Fruit fly (Drosophila melanogaster) whole organism, embryonic: Measurements from ENCODE around the gene Sf3a2.

ENCODE experiments used
- Antp ChIP-seq: fragments of 200-800 bp; sonication (Bioruptor generic); optimal IDR thresholded peaks from 3 replicates; lab custom pipeline; 2016; ENCODE audit warnings: missing biosample characterization, missing genetic modification characterization
- Asciz ChIP-seq: fragments of 200-800 bp; sonication (Bioruptor generic); optimal IDR thresholded peaks from 2 replicates; lab custom pipeline; 2017; ENCODE audit warnings: missing biosample characterization, mild to moderate bottlenecking, missing genetic modification characterization, missing genetic modification reagents
- Atf3 ChIP-seq: fragments of 200-800 bp; sonication (Bioruptor generic); optimal IDR thresholded peaks from 3 replicates; lab custom pipeline; 2016; ENCODE audit warnings: missing biosample characterization, missing genetic modification characterization
- CG12219 ChIP-seq: fragments of 200-800 bp; sonication (Bioruptor generic); optimal IDR thresholded peaks from 3 replicates; lab custom pipeline; 2018; ENCODE audit warnings: missing biosample characterization, mild to moderate bottlenecking, missing genetic modification characterization
- CG12236 ChIP-seq: fragments of 200-800 bp; sonication (Bioruptor generic); optimal IDR thresholded peaks from 2 replicates; lab custom pipeline; 2016; ENCODE audit warnings: missing biosample characterization, missing genetic modification characterization
- CG13287 ChIP-seq: fragments of 200-800 bp; sonication (Bioruptor generic); IDR thresholded peaks from 2 replicates; pipeline ENCODE4 v1.3.6; 2022; ENCODE audit warnings: missing biosample characterization, missing genetic modification characterization; ENCODE audit not compliant: partially characterized antibody
- CG13296 ChIP-seq: fragments of 200-800 bp; sonication (Bioruptor generic); optimal IDR thresholded peaks from 3 replicates; lab custom pipeline; 2018; ENCODE audit warnings: missing biosample characterization, mild to moderate bottlenecking, missing genetic modification characterization
- CG1603 ChIP-seq: fragments of 200-800 bp; sonication (Bioruptor generic); optimal IDR thresholded peaks from 2 replicates; lab custom pipeline; 2019; ENCODE audit warnings: missing biosample characterization, mild to moderate bottlenecking, missing genetic modification characterization, moderate library complexity
- CG17361 ChIP-seq: fragments of 200-800 bp; sonication (Bioruptor generic); IDR thresholded peaks from 3 replicates; pipeline ENCODE4 v1.3.6; 2022; ENCODE audit warnings: missing biosample characterization, missing genetic modification characterization
- CG17568 ChIP-seq: fragments of 200-800 bp; sonication (Bioruptor generic); optimal IDR thresholded peaks from 2 replicates; lab custom pipeline; 2018; ENCODE audit warnings: missing biosample characterization, mild to moderate bottlenecking, missing genetic modification characterization, moderate library complexity
- CG17802 ChIP-seq: fragments of 200-800 bp; sonication (Bioruptor generic); optimal IDR thresholded peaks from 2 replicates; lab custom pipeline; 2018; ENCODE audit warnings: missing biosample characterization, mild to moderate bottlenecking, missing genetic modification characterization, moderate library complexity
- CG17829 ChIP-seq: fragments of 200-800 bp; optimal IDR thresholded peaks from 2 replicates; lab custom pipeline; 2019; ENCODE audit warnings: missing biosample characterization, mild to moderate bottlenecking, missing genetic modification characterization, moderate library complexity
- CG2129 ChIP-seq: fragments of 200-800 bp; sonication (Bioruptor generic); IDR thresholded peaks from 2 replicates; pipeline ENCODE4 v1.3.6; 2022; ENCODE audit warnings: missing biosample characterization, missing genetic modification characterization; ENCODE audit not compliant: partially characterized antibody
- CG2199 ChIP-seq: fragments of 200-800 bp; sonication (Bioruptor generic); IDR thresholded peaks from 3 replicates; pipeline ENCODE4 v1.3.6; 2022; ENCODE audit warnings: missing biosample characterization, missing genetic modification characterization
- CG2875 ChIP-seq: fragments of 200-800 bp; sonication (Bioruptor generic); optimal IDR thresholded peaks from 2 replicates; lab custom pipeline; 2017; ENCODE audit warnings: missing biosample characterization, mild to moderate bottlenecking, missing genetic modification characterization, missing genetic modification reagents
- CG34422 ChIP-seq: fragments of 200-800 bp; sonication (Bioruptor generic); IDR thresholded peaks from 3 replicates; pipeline ENCODE4 v1.3.6; 2022; ENCODE audit warnings: missing biosample characterization, missing genetic modification characterization
- CG43689 ChIP-seq: fragments of 200-800 bp; sonication (Bioruptor generic); IDR thresholded peaks from 2 replicates; pipeline ENCODE4 v1.3.6; 2022; ENCODE audit warnings: missing biosample characterization, missing genetic modification characterization
- CG5180 ChIP-seq: fragments of 200-800 bp; sonication (Bioruptor generic); optimal IDR thresholded peaks from 3 replicates; lab custom pipeline; 2017; ENCODE audit warnings: missing biosample characterization, missing genetic modification characterization, mild to moderate bottlenecking, moderate library complexity, missing genetic modification reagents
- CG7963 ChIP-seq: fragments of 200-800 bp; sonication (Bioruptor generic); IDR thresholded peaks from 3 replicates; pipeline ENCODE4 v1.3.6; 2022; ENCODE audit warnings: missing biosample characterization, missing genetic modification characterization; ENCODE audit not compliant: partially characterized antibody
- CoRest ChIP-seq: fragments of 200-800 bp; sonication (Bioruptor generic); optimal IDR thresholded peaks from 3 replicates; lab custom pipeline; 2018; ENCODE audit warnings: missing biosample characterization, mild to moderate bottlenecking, missing genetic modification characterization, moderate library complexity
- Doc2 ChIP-seq: fragments of 200-800 bp; sonication (Bioruptor generic); IDR thresholded peaks from 2 replicates; pipeline ENCODE4 v1.3.6; 2022; ENCODE audit warnings: missing biosample characterization, missing genetic modification characterization
- Fer3 ChIP-seq: fragments of 200-800 bp; sonication (Bioruptor generic); optimal IDR thresholded peaks from 2 replicates; lab custom pipeline; 2018; ENCODE audit warnings: missing biosample characterization, mild to moderate bottlenecking, missing genetic modification characterization, moderate library complexity
- Gsc ChIP-seq: fragments of 200-800 bp; sonication (Bioruptor generic); IDR thresholded peaks from 2 replicates; pipeline ENCODE4 v1.3.6; 2022; ENCODE audit warnings: missing biosample characterization, missing genetic modification characterization
- HmgZ ChIP-seq: fragments of 200-800 bp; sonication (Bioruptor generic); optimal IDR thresholded peaks from 2 replicates; lab custom pipeline; 2018; ENCODE audit warnings: missing biosample characterization, mild to moderate bottlenecking, missing genetic modification characterization
- Hr3 ChIP-seq: fragments of 200-800 bp; sonication (Bioruptor generic); optimal IDR thresholded peaks from 3 replicates; lab custom pipeline; 2016; ENCODE audit warnings: missing biosample characterization, missing genetic modification characterization
- Sin3A ChIP-seq: fragments of >200 bp; optimal IDR thresholded peaks from 2 replicates; lab custom pipeline; 2018
- Sry-β ChIP-seq: fragments of 200-800 bp; sonication (Bioruptor generic); optimal IDR thresholded peaks from 2 replicates; lab custom pipeline; 2018; ENCODE audit warnings: missing biosample characterization, mild to moderate bottlenecking, missing genetic modification characterization, moderate library complexity
- TFAM ChIP-seq: fragments of 200-800 bp; sonication (Bioruptor generic); optimal IDR thresholded peaks from 2 replicates; lab custom pipeline; 2017; ENCODE audit warnings: missing biosample characterization, missing genetic modification characterization, inconsistent platforms
- Usf ChIP-seq: fragments of 200-800 bp; sonication (Bioruptor generic); optimal IDR thresholded peaks from 2 replicates; lab custom pipeline; 2017; ENCODE audit warnings: missing genotype, missing biosample characterization, missing genetic modification characterization
- ap ChIP-seq: fragments of 200-800 bp; sonication (Bioruptor generic); IDR thresholded peaks from 2 replicates; pipeline ENCODE4 v1.3.6; 2022; ENCODE audit warnings: missing biosample characterization, missing genetic modification characterization
- ase ChIP-seq: fragments of 200-800 bp; sonication (Bioruptor generic); IDR thresholded peaks from 3 replicates; pipeline ENCODE4 v1.3.6; 2022; ENCODE audit warnings: missing biosample characterization, missing genetic modification characterization
- cato ChIP-seq: fragments of 200-800 bp; sonication (Bioruptor generic); optimal IDR thresholded peaks from 2 replicates; lab custom pipeline; 2016; ENCODE audit warnings: missing biosample characterization, missing genetic modification characterization, borderline replicate concordance
- dmrt99B ChIP-seq: fragments of 200-800 bp; sonication (Bioruptor generic); optimal IDR thresholded peaks from 2 replicates; lab custom pipeline; 2018; ENCODE audit warnings: missing biosample characterization, mild to moderate bottlenecking, missing genetic modification characterization, moderate library complexity
- esg ChIP-seq: fragments of 200-800 bp; sonication (Bioruptor generic); conservative IDR thresholded peaks from 2 replicates; pipeline ENCODE4 v1.3.6; 2022; ENCODE audit warnings: missing biosample characterization, missing genetic modification characterization
- ewg ChIP-seq: fragments of 200-800 bp; sonication (Bioruptor generic); optimal IDR thresholded peaks from 3 replicates; lab custom pipeline; 2017; ENCODE audit warnings: mild to moderate bottlenecking, missing biosample characterization, missing genetic modification reagents, missing genetic modification characterization
- grau ChIP-seq: fragments of 200-800 bp; optimal IDR thresholded peaks from 3 replicates; lab custom pipeline; 2019; ENCODE audit warnings: missing biosample characterization, mild to moderate bottlenecking, missing genetic modification characterization, moderate library complexity
- ind ChIP-seq: fragments of 200-800 bp; sonication (Bioruptor generic); optimal IDR thresholded peaks from 3 replicates; lab custom pipeline; 2016; ENCODE audit warnings: missing biosample characterization, missing genetic modification characterization
- jing ChIP-seq: fragments of 200-800 bp; sonication (Bioruptor generic); optimal IDR thresholded peaks from 2 replicates; lab custom pipeline; 2018; ENCODE audit warnings: missing biosample characterization, mild to moderate bottlenecking, missing genetic modification characterization
- kni ChIP-seq: fragments of 200-800 bp; sonication (Bioruptor generic); optimal IDR thresholded peaks from 3 replicates; lab custom pipeline; 2017; ENCODE audit warnings: mild to moderate bottlenecking, missing biosample characterization, missing genetic modification reagents, missing genetic modification characterization
- mld ChIP-seq: fragments of 200-800 bp; sonication (Bioruptor generic); IDR thresholded peaks from 3 replicates; pipeline ENCODE4 v1.3.6; 2022; ENCODE audit warnings: missing biosample characterization, missing genetic modification characterization; ENCODE audit not compliant: partially characterized antibody
- nau ChIP-seq: fragments of 200-800 bp; sonication (Bioruptor generic); optimal IDR thresholded peaks from 3 replicates; lab custom pipeline; 2017; ENCODE audit warnings: missing biosample characterization, mild to moderate bottlenecking, missing genetic modification characterization, missing genetic modification reagents
- nom ChIP-seq: fragments of 200-800 bp; sonication (Bioruptor generic); optimal IDR thresholded peaks from 2 replicates; lab custom pipeline; 2017; ENCODE audit warnings: missing biosample characterization, missing genetic modification characterization, mild to moderate bottlenecking, moderate library complexity, missing genetic modification reagents
- pita ChIP-seq: fragments of 200-800 bp; sonication (Bioruptor generic); optimal IDR thresholded peaks from 2 replicates; lab custom pipeline; 2017; ENCODE audit warnings: missing biosample characterization, mild to moderate bottlenecking, missing genetic modification characterization
- sd ChIP-seq: fragments of 200-800 bp; sonication (Bioruptor generic); optimal IDR thresholded peaks from 3 replicates; lab custom pipeline; 2018; ENCODE audit warnings: missing biosample characterization, mild to moderate bottlenecking, missing genetic modification characterization, moderate library complexity
- sens ChIP-seq: fragments of 200-800 bp; sonication (Bioruptor generic); peaks from one replicate; lab custom pipeline; 2016; ENCODE audit warnings: missing biosample characterization, missing genetic modification characterization
- slou ChIP-seq: fragments of 200-800 bp; sonication (Bioruptor generic); optimal IDR thresholded peaks from 3 replicates; lab custom pipeline; 2016; ENCODE audit warnings: missing biosample characterization, missing genetic modification characterization
- sna ChIP-seq: fragments of 200-800 bp; sonication (Bioruptor generic); IDR thresholded peaks from 2 replicates; pipeline ENCODE4 v1.3.6; 2022; ENCODE audit warnings: missing biosample characterization, missing genetic modification characterization; ENCODE audit not compliant: partially characterized antibody
- sug ChIP-seq: fragments of 200-800 bp; optimal IDR thresholded peaks from 2 replicates; lab custom pipeline; 2019; ENCODE audit warnings: missing biosample characterization, mild to moderate bottlenecking, missing genetic modification characterization, moderate library complexity
- vfl ChIP-seq: fragments of 200-800 bp; sonication (Bioruptor generic); optimal IDR thresholded peaks from 2 replicates; lab custom pipeline; 2016; ENCODE audit warnings: missing biosample characterization, missing genetic modification characterization
- vvl ChIP-seq: fragments of 200-800 bp; sonication (Bioruptor generic); IDR thresholded peaks from 2 replicates; pipeline ENCODE4 v1.3.6; 2022; ENCODE audit warnings: missing biosample characterization, missing genetic modification characterization
- wdn ChIP-seq: fragments of 200-800 bp; sonication (Bioruptor generic); IDR thresholded peaks from 2 replicates; pipeline ENCODE4 v1.3.6; 2022; ENCODE audit warnings: missing biosample characterization, missing genetic modification characterization

The Sf3a2 gene

dm6 chr3L:12813907-12814306, at the start of gene Sf3a2, which contains the start of gene CG42588 (continued):
- peak; percentile 83 for TF ChIP-seq sna (GFP tag; lab: Robert Waterston, UW)
- no peak for TF ChIP-seq Gsc
- no peak for TF ChIP-seq ewg (GFP tag; lab: Kevin White, UChicago)
- TF ChIP-seq Doc2 (GFP tag; lab: Robert Waterston, UW): no peak
- TF ChIP-seq wdn (GFP tag; lab: Robert Waterston, UW): no peak
- no peak for TF ChIP-seq CG17802 (tag; lab: Kevin White, UChicago)
- TF ChIP-seq CG12236 (GFP tag; lab: Kevin White, UChicago): no peak
- TF ChIP-seq esg: peak; percentile 31
- no peak for TF ChIP-seq nau (GFP tag; lab: Kevin White, UChicago)
- no peak for TF ChIP-seq dmrt99B (tag; lab: Kevin White, UChicago)
- peak; percentile 88; the same call in 1 of the 2 replicates for TF ChIP-seq vvl (GFP tag; lab: Robert Waterston, UW)
- peak; percentile 85; the same call in 2 of the 3 replicates for TF ChIP-seq CG34422 (GFP tag; lab: Robert Waterston, UW)
- peak; percentile 36 for TF ChIP-seq slou (GFP tag; lab: Kevin White, UChicago)
- no peak for TF ChIP-seq jing
- no peak for TF ChIP-seq CG12219 (GFP tag; lab: Kevin White, UChicago)
- TF ChIP-seq Hr3 (GFP tag; lab: Kevin White, UChicago): peak; percentile 67
- peak; percentile 93 for TF ChIP-seq sens (GFP tag; lab: Kevin White, UChicago)
- TF ChIP-seq CG17361 (GFP tag; lab: Robert Waterston, UW): peak; percentile 78; the same call in 2 of the 3 replicates
- TF ChIP-seq CG2875: no peak
- peak; percentile 89 for TF ChIP-seq CG13287 (GFP tag; lab: Robert Waterston, UW)
- no peak for TF ChIP-seq Antp
- peak; percentile 30; the same call in 1 of the 2 replicates for TF ChIP-seq ap (GFP tag; lab: Robert Waterston, UW)
- TF ChIP-seq CoRest (tag; lab: Kevin White, UChicago): peak; percentile 77
- TF ChIP-seq nom (GFP tag; lab: Kevin White, UChicago): no peak
- no peak for TF ChIP-seq CG1603 (tag; lab: Kevin White, UChicago)
- TF ChIP-seq ind (GFP tag; lab: Kevin White, UChicago): peak; percentile 74
- TF ChIP-seq HmgZ (tag; lab: Kevin White, UChicago): peak; percentile 78
- TF ChIP-seq Atf3 (GFP tag; lab: Kevin White, UChicago): no peak
- no peak for TF ChIP-seq pita (GFP tag; lab: Kevin White, UChicago)
- TF ChIP-seq sug (tag; lab: Kevin White, UChicago): peak; percentile 74
- no peak for TF ChIP-seq sd (tag; lab: Kevin White, UChicago)
- peak; percentile 43; the same call in 1 of the 3 replicates for TF ChIP-seq ase (GFP tag; lab: Robert Waterston, UW)
- peak; percentile 83 for TF ChIP-seq CG17829 (tag; lab: Kevin White, UChicago)
- TF ChIP-seq vfl (GFP tag; lab: Kevin White, UChicago): no peak
- TF ChIP-seq CG17568 (GFP tag; lab: Kevin White, UChicago): no peak
- TF ChIP-seq CG2129 (GFP tag; lab: Robert Waterston, UW): peak; percentile 50
- TF ChIP-seq Fer3 (tag; lab: Kevin White, UChicago): no peak
- TF ChIP-seq CG5180 (GFP tag; lab: Kevin White, UChicago): no peak
- TF ChIP-seq kni: no peak
- TF ChIP-seq CG7963 (GFP tag; lab: Robert Waterston, UW): peak; percentile 40; the same call in 1 of the 3 replicates
- TF ChIP-seq grau (tag; lab: Kevin White, UChicago): peak; percentile 76
- TF ChIP-seq Asciz (GFP tag; lab: Kevin White, UChicago): no peak
- peak; percentile 32 for TF ChIP-seq cato (GFP tag; lab: Kevin White, UChicago)
- TF ChIP-seq TFAM: no peak
- TF ChIP-seq CG2199 (GFP tag; lab: Robert Waterston, UW): no peak
- peak; percentile 32 for TF ChIP-seq CG13296 (GFP tag; lab: Kevin White, UChicago)
- no peak for TF ChIP-seq CG43689 (GFP tag; lab: Robert Waterston, UW)
- peak; percentile 21 for TF ChIP-seq Sin3A (lab: Kevin White, UChicago)
- TF ChIP-seq Usf (GFP tag; lab: Kevin White, UChicago): no peak
- no peak for TF ChIP-seq Sry-β (GFP tag; lab: Kevin White, UChicago)
- no peak for TF ChIP-seq mld (GFP tag; lab: Robert Waterston, UW)
